Worm (Caenorhabditis elegans): ENCODE data around the gene dhhc-4.

- TF ChIP-seq sem-2 (GFP tag; optimal IDR thresholded peaks at IDR 0.05) (no peak), unc-62 (GFP tag; optimal IDR thresholded peaks at IDR 0.05) (no peak), elt-3 (tag; optimal IDR thresholded peaks at IDR 0.05) (no peak), ceh-43 (GFP tag; optimal IDR thresholded peaks at IDR 0.05) (no peak), snpc-4 (tag; optimal IDR thresholded peaks at IDR 0.05) (no peak), lsy-2 (tag; optimal IDR thresholded peaks at IDR 0.05) (no peak), ces-1 (GFP tag; optimal IDR thresholded peaks at IDR 0.05) (no peak), nhr-76 (tag; optimal IDR thresholded peaks at IDR 0.05) (no peak), mab-5 (tag; optimal IDR thresholded peaks at IDR 0.05) (no peak), unc-39 (tag; optimal IDR thresholded peaks at IDR 0.05) (no peak), ceh-39 (tag; optimal IDR thresholded peaks at IDR 0.05) (no peak), pha-4 (tag; optimal IDR thresholded peaks at IDR 0.05) (no peak), blmp-1 (tag; optimal IDR thresholded peaks at IDR 0.05) (no peak)
Measured at ce11 chrIII:9849950-9850349, 17.6 kb downstream of the dhhc-4 start.
